Worm (Caenorhabditis elegans) whole organism, L2 larva: ENCODE results near the gene F40F8.4.

Experiments used
- C34F6.9 ChIP-seq: fragments of 150-350 bp; optimal IDR thresholded peaks from 2 replicates; lab custom pipeline; 2014; ENCODE audit warnings: missing biosample characterization, missing genetic modification characterization
- Y55F3AM.14 ChIP-seq: fragments of 200-800 bp; sonication (Bioruptor generic); optimal IDR thresholded peaks from 2 replicates; lab custom pipeline; 2018; ENCODE audit warnings: mild to moderate bottlenecking, missing genetic modification characterization, missing compliant biosample characterization
- ama-1 ChIP-seq: fragments of 150-350 bp; optimal IDR thresholded peaks from 2 replicates; lab custom pipeline; 2018; ENCODE audit warnings: inconsistent platforms
- blmp-1 ChIP-seq: sonication (generic microtip); optimal IDR thresholded peaks from 2 replicates; lab custom pipeline; 2017; ENCODE audit warnings: missing genetic modification characterization, mild to moderate bottlenecking, missing compliant biosample characterization, antibody characterized with exemption, moderate library complexity; ENCODE audit not compliant: insufficient read depth
- ceh-16 ChIP-seq: fragments of 150-350 bp; optimal IDR thresholded peaks from 2 replicates; lab custom pipeline; 2014; ENCODE audit warnings: missing biosample characterization, missing genetic modification characterization
- ceh-82 ChIP-seq: fragments of 150-350 bp; optimal IDR thresholded peaks from 2 replicates; lab custom pipeline; 2014; ENCODE audit warnings: missing biosample characterization, missing genetic modification characterization
- crh-2 ChIP-seq: sonication (generic microtip); optimal IDR thresholded peaks from 2 replicates; lab custom pipeline; 2017; ENCODE audit warnings: missing biosample characterization, missing genetic modification characterization
- dmd-4 ChIP-seq: sonication (generic microtip); optimal IDR thresholded peaks from 2 replicates; lab custom pipeline; 2017; ENCODE audit warnings: missing biosample characterization, missing genetic modification characterization
- egl-27 ChIP-seq: sonication (generic microtip); optimal IDR thresholded peaks from 3 replicates; lab custom pipeline; 2017; ENCODE audit warnings: missing biosample characterization, missing genetic modification reagents, missing genetic modification characterization
- elt-1 ChIP-seq: fragments of 150-350 bp; optimal IDR thresholded peaks from 2 replicates; lab custom pipeline; 2014; ENCODE audit warnings: missing biosample characterization, missing genetic modification characterization
- elt-3 ChIP-seq: sonication (generic microtip); optimal IDR thresholded peaks from 2 replicates; lab custom pipeline; 2017; ENCODE audit warnings: missing biosample characterization, missing genetic modification characterization
- fos-1 ChIP-seq: fragments of 150-350 bp; optimal IDR thresholded peaks from 2 replicates; lab custom pipeline; 2014; ENCODE audit warnings: missing biosample characterization, missing genetic modification characterization
- gmeb-1 ChIP-seq: fragments of 150-350 bp; optimal IDR thresholded peaks from 2 replicates; lab custom pipeline; 2014; ENCODE audit warnings: missing biosample characterization, missing genetic modification characterization
- lin-11 ChIP-seq: fragments of 150-350 bp; sonication (generic microtip); optimal IDR thresholded peaks from 2 replicates; lab custom pipeline; 2014; ENCODE audit warnings: missing biosample characterization, missing genetic modification characterization, inconsistent platforms, mixed read lengths
- lin-13 ChIP-seq: fragments of 150-350 bp; optimal IDR thresholded peaks from 2 replicates; lab custom pipeline; 2014; ENCODE audit warnings: missing biosample characterization, missing genetic modification reagents, missing genetic modification characterization
- lsy-2 ChIP-seq, 2 experiments: fragments of 150-350 bp in 1 of 2; sonication (generic microtip) in 1 of 2; optimal IDR thresholded peaks; 2 replicates each; lab custom pipeline; 2014 to 2017; ENCODE audit warnings: missing biosample characterization in 2 of 2, missing genetic modification characterization in 2 of 2
- mab-5 ChIP-seq: fragments of 150-350 bp; optimal IDR thresholded peaks from 2 replicates; lab custom pipeline; 2014; ENCODE audit warnings: missing biosample characterization, missing genetic modification characterization
- mdl-1 ChIP-seq, 2 experiments: fragments of 150-350 bp in 1 of 2; sonication (generic microtip) in 1 of 2; optimal IDR thresholded peaks; 2 replicates each; lab custom pipeline; 2017; ENCODE audit warnings: missing biosample characterization in 2 of 2, missing genetic modification characterization in 2 of 2
- nhr-10 ChIP-seq: sonication (generic microtip); optimal IDR thresholded peaks from 2 replicates; lab custom pipeline; 2017; ENCODE audit warnings: missing biosample characterization, missing genetic modification characterization
- nhr-11 ChIP-seq: fragments of 150-350 bp; optimal IDR thresholded peaks from 2 replicates; lab custom pipeline; 2014; ENCODE audit warnings: missing biosample characterization, missing genetic modification characterization
- nhr-12 ChIP-seq: fragments of 150-350 bp; optimal IDR thresholded peaks from 2 replicates; lab custom pipeline; 2014; ENCODE audit warnings: missing biosample characterization, missing genetic modification characterization
- nhr-129 ChIP-seq: fragments of 150-350 bp; optimal IDR thresholded peaks from 2 replicates; lab custom pipeline; 2014; ENCODE audit warnings: missing biosample characterization, missing genetic modification characterization
- nhr-237 ChIP-seq: fragments of 150-350 bp; optimal IDR thresholded peaks from 2 replicates; lab custom pipeline; 2014; ENCODE audit warnings: missing biosample characterization, missing genetic modification characterization
- nhr-25 ChIP-seq: fragments of 150-350 bp; sonication (generic microtip); optimal IDR thresholded peaks from 3 replicates; lab custom pipeline; 2014; ENCODE audit warnings: missing biosample characterization, missing genetic modification characterization
- nhr-6 ChIP-seq: fragments of 150-350 bp; optimal IDR thresholded peaks from 2 replicates; lab custom pipeline; 2014; ENCODE audit warnings: missing biosample characterization, missing genetic modification characterization
- nhr-77 ChIP-seq: fragments of 150-350 bp; optimal IDR thresholded peaks from 2 replicates; lab custom pipeline; 2014; ENCODE audit warnings: missing biosample characterization, missing genetic modification characterization
- peb-1 ChIP-seq: fragments of 150-350 bp; optimal IDR thresholded peaks from 2 replicates; lab custom pipeline; 2014; ENCODE audit warnings: missing biosample characterization, missing genetic modification characterization
- sem-4 ChIP-seq: fragments of 150-350 bp; optimal IDR thresholded peaks from 2 replicates; lab custom pipeline; 2014; ENCODE audit warnings: missing biosample characterization, missing genetic modification reagents, missing genetic modification characterization
- skn-1 ChIP-seq: sonication (generic microtip); optimal IDR thresholded peaks from 2 replicates; lab custom pipeline; 2017; ENCODE audit warnings: missing biosample characterization, missing genetic modification characterization
- sma-3 ChIP-seq: sonication (generic microtip); optimal IDR thresholded peaks from 2 replicates; lab custom pipeline; 2016; ENCODE audit warnings: missing genetic modification reagents, missing genetic modification characterization, missing compliant biosample characterization
- sma-9 ChIP-seq, 2 experiments: fragments of 150-350 bp in 1 of 2; sonication (generic microtip) in 1 of 2; optimal IDR thresholded peaks; 2 replicates each; lab custom pipeline; 2014 to 2016; ENCODE audit warnings: missing genetic modification characterization in 2 of 2, mild to moderate bottlenecking in 1 of 2, missing biosample characterization in 1 of 2, missing compliant biosample characterization in 1 of 2, missing genetic modification reagents in 1 of 2, moderate library complexity in 1 of 2
- snpc-4 ChIP-seq: fragments of 150-350 bp; optimal IDR thresholded peaks from 2 replicates; lab custom pipeline; 2014; ENCODE audit warnings: missing biosample characterization, missing genetic modification characterization
- unc-55 ChIP-seq: fragments of 150-350 bp; sonication (generic microtip); optimal IDR thresholded peaks from 3 replicates; lab custom pipeline; 2014; ENCODE audit warnings: missing biosample characterization, missing genetic modification reagents, missing genetic modification characterization
- unc-62 ChIP-seq: fragments of 150-350 bp; optimal IDR thresholded peaks from 2 replicates; lab custom pipeline; 2014; ENCODE audit warnings: missing biosample characterization, missing genetic modification reagents, missing genetic modification characterization
- zag-1 ChIP-seq: fragments of 150-350 bp; optimal IDR thresholded peaks from 2 replicates; lab custom pipeline; 2014; ENCODE audit warnings: missing biosample characterization, missing genetic modification characterization
- ztf-1 ChIP-seq: fragments of 200-800 bp; sonication (Bioruptor generic); conservative IDR thresholded peaks from 2 replicates; pipeline ENCODE4 v1.3.6; 2022; ENCODE audit warnings: missing genetic modification characterization, missing compliant biosample characterization
- ztf-11 ChIP-seq: sonication (generic microtip); optimal IDR thresholded peaks from 2 replicates; lab custom pipeline; 2017; ENCODE audit warnings: missing biosample characterization, missing genetic modification characterization
- ztf-4 ChIP-seq: fragments of 150-350 bp; optimal IDR thresholded peaks from 2 replicates; lab custom pipeline; 2014; ENCODE audit warnings: missing biosample characterization, missing genetic modification characterization

Gene F40F8.4

ce11 chrII:11132542-11132941 lies 7.5 kb downstream of the F40F8.4 start, which contains the start of gene F40F8.11 (continued):
- TF ChIP-seq nhr-25 (tag; lab: Kevin White, UChicago) = peak; percentile 38
- TF ChIP-seq crh-2 (tag; lab: Kevin White, UChicago) = peak; percentile 48
- no peak for TF ChIP-seq egl-27 (tag; lab: Kevin White, UChicago)
- TF ChIP-seq nhr-10 = no peak
- TF ChIP-seq unc-62 (GFP tag; lab: Kevin White, UChicago) = no peak
- TF ChIP-seq unc-55 = peak; percentile 80
- peak; percentile 18 to 77 for TF ChIP-seq lsy-2 (tag; optimal IDR thresholded peaks at IDR 0.05; lab: Kevin White, UChicago)
- TF ChIP-seq, all 48 proteins: peak for 11

ce11 chrII:11129517-11129916 lies 10.5 kb downstream of the F40F8.4 start, which contains the start of gene F40F8.12:
Gene F40F8.12, plus strand, starts transcription at chrII:11129817.
- TF ChIP-seq blmp-1 (tag; lab: Kevin White, UChicago) = no peak
- no peak for TF ChIP-seq lin-11 (tag; lab: Kevin White, UChicago)
- no peak for TF ChIP-seq nhr-237 (tag; lab: Kevin White, UChicago)
- no peak for TF ChIP-seq ceh-16 (tag; lab: Kevin White, UChicago)
- no peak for TF ChIP-seq zag-1 (tag; lab: Kevin White, UChicago)
- no peak for TF ChIP-seq snpc-4 (tag; lab: Kevin White, UChicago)

DNA sequence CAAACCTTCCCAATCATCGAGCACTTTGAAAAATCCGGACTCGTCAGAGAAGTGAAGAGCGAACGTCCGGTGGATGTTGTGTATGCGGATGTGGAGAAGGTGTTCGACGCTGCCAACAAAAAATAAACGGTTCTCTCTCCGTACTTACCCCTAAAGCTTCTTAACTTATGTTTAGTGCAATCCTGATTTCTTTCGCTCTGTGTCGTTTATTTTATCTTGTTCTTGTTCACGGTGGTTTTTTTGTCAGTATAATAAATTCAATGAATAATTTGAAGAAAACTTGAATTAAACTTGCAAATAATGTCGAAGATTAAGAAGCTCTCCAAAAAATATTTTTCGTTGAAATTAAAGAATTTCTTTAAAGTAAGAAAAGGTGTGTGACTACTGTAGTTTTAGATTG lies 11.1 kb downstream of the F40F8.4 start, which contains the start of gene F40F8.3:
TSS of gene F40F8.3 (plus strand) at position 301 of the 400 bp plus-strand sequence.
- no peak for TF ChIP-seq lin-13 (GFP tag; lab: Kevin White, UChicago)
- TF ChIP-seq blmp-1 (tag; lab: Kevin White, UChicago) = no peak
- no peak for TF ChIP-seq mab-5 (tag; lab: Kevin White, UChicago)
- no peak for TF ChIP-seq C34F6.9 (tag; lab: Kevin White, UChicago)
- TF ChIP-seq nhr-11 (tag; lab: Kevin White, UChicago) = no peak
- no peak for TF ChIP-seq zag-1 (tag; lab: Kevin White, UChicago)
- TF ChIP-seq elt-3 = no peak
- no peak for TF ChIP-seq sma-9 (GFP tag; optimal IDR thresholded peaks at IDR 0.05; lab: Kevin White, UChicago)
- no peak for TF ChIP-seq sma-9 (tag; optimal IDR thresholded peaks at IDR 0.05; lab: Kevin White, UChicago)
- no peak for TF ChIP-seq crh-2 (tag; lab: Kevin White, UChicago)
- no peak for TF ChIP-seq unc-62 (GFP tag; lab: Kevin White, UChicago)

ce11 chrII:11127364-11127763 lies 12.7 kb downstream of the F40F8.4 start, which contains the start of gene F40F8.1:
Gene F40F8.1, plus strand, starts transcription at chrII:11127664.
- TF ChIP-seq ztf-11 (tag; lab: Kevin White, UChicago) (no peak), unc-62 (GFP tag; lab: Kevin White, UChicago) (no peak), sma-3 (GFP tag; lab: Kevin White, UChicago) (no peak), snpc-4 (tag; lab: Kevin White, UChicago) (no peak), gmeb-1 (tag; lab: Kevin White, UChicago) (no peak), ztf-4 (no peak), C34F6.9 (tag; lab: Kevin White, UChicago) (no peak), nhr-77 (no peak), elt-1 (no peak), ama-1 (lab: Kevin White, UChicago) (no peak), nhr-12 (tag; lab: Kevin White, UChicago) (no peak), ceh-16 (tag; lab: Kevin White, UChicago) (no peak), egl-27 (tag; lab: Kevin White, UChicago) (no peak), nhr-129 (no peak), lin-11 (tag; lab: Kevin White, UChicago) (no peak), skn-1 (tag; lab: Kevin White, UChicago) (no peak), lin-13 (GFP tag; lab: Kevin White, UChicago) (no peak), nhr-6 (no peak), unc-55 (no peak), zag-1 (tag; lab: Kevin White, UChicago) (no peak)

ce11 chrII:11126312-11127000 lies 13.6 kb downstream of the F40F8.4 start, which contains the start of the genes rps-9 and lsm-1:
Gene rps-9, minus strand, starts transcription at chrII:11126362.
Gene lsm-1, plus strand, starts transcription at chrII:11126950.
- TF ChIP-seq unc-55 (peak; percentile 84), Y55F3AM.14 (GFP tag; lab: Kevin White, UChicago) (no peak), mdl-1 (tag; optimal IDR thresholded peaks at IDR 0.05; lab: Kevin White, UChicago) (no peak), gmeb-1 (tag; lab: Kevin White, UChicago) (peak; percentile 71), snpc-4 (tag; lab: Kevin White, UChicago) (peak; percentile 56), sem-4 (tag; lab: Kevin White, UChicago) (no peak), peb-1 (no peak), lin-11 (tag; lab: Kevin White, UChicago) (peak; percentile 81), unc-62 (GFP tag; lab: Kevin White, UChicago) (no peak), mab-5 (tag; lab: Kevin White, UChicago) (no peak), ztf-4 (peak; percentile 52), ztf-1 (GFP tag; lab: Robert Waterston, UW) (no peak), ceh-82 (tag; lab: Kevin White, UChicago) (no peak), lin-13 (GFP tag; lab: Kevin White, UChicago) (peak; percentile 68), fos-1 (tag; lab: Kevin White, UChicago) (peak; percentile 36), nhr-10 (no peak), zag-1 (tag; lab: Kevin White, UChicago) (no peak), nhr-11 (tag; lab: Kevin White, UChicago) (no peak), sma-3 (GFP tag; lab: Kevin White, UChicago) (peak; percentile 40), dmd-4 (tag; lab: Kevin White, UChicago) (no peak), nhr-12 (tag; lab: Kevin White, UChicago) (no peak), elt-1 (no peak), crh-2 (tag; lab: Kevin White, UChicago) (peak; percentile 77), ceh-16 (tag; lab: Kevin White, UChicago) (no peak), sma-9 (GFP tag; optimal IDR thresholded peaks at IDR 0.05; lab: Kevin White, UChicago) (no peak), sma-9 (tag; optimal IDR thresholded peaks at IDR 0.05; lab: Kevin White, UChicago) (no peak), C34F6.9 (tag; lab: Kevin White, UChicago) (peak; percentile 75)
